Worm (Caenorhabditis elegans) whole organism, late embryonic: Measurements from ENCODE around the gene F59B1.4.

Source experiments
- ets-4 ChIP-seq: sonication (generic microtip); optimal IDR thresholded peaks from 2 replicates; lab custom pipeline; 2016; ENCODE audit warnings: missing genetic modification characterization, missing compliant biosample characterization
- fkh-10 ChIP-seq: fragments of 150-350 bp; optimal IDR thresholded peaks from 2 replicates; lab custom pipeline; 2014; ENCODE audit warnings: missing biosample characterization, missing genetic modification reagents, missing genetic modification characterization
- pha-2 ChIP-seq: sonication (generic microtip); optimal IDR thresholded peaks from 2 replicates; lab custom pipeline; 2017; ENCODE audit warnings: mild to moderate bottlenecking, missing genetic modification characterization, missing compliant biosample characterization
- pha-4 ChIP-seq: fragments of 150-350 bp; optimal IDR thresholded peaks from 2 replicates; lab custom pipeline; 2018; ENCODE audit warnings: missing biosample characterization, missing genetic modification reagents, missing genetic modification characterization
- pqm-1 ChIP-seq: sonication (generic microtip); optimal IDR thresholded peaks from 2 replicates; lab custom pipeline; 2016; ENCODE audit warnings: missing genetic modification characterization, missing compliant biosample characterization
- pros-1 ChIP-seq: fragments of 150-350 bp; optimal IDR thresholded peaks from 2 replicates; lab custom pipeline; 2014; ENCODE audit warnings: missing biosample characterization, missing genetic modification reagents, missing genetic modification characterization

- no peak for TF ChIP-seq pqm-1 (tag; lab: Kevin White, UChicago)
- no peak for TF ChIP-seq pha-4 (tag; lab: Kevin White, UChicago)
- no peak for TF ChIP-seq fkh-10
- TF ChIP-seq pha-2 (tag; lab: Kevin White, UChicago): no peak
- no peak for TF ChIP-seq ets-4 (tag; lab: Kevin White, UChicago)
- TF ChIP-seq pros-1 (tag; lab: Kevin White, UChicago): no peak
Measured at ce11 chrV:3594936-3595335, 31.9 kb downstream of the F59B1.4 start, which contains the start of gene srh-213.
